Worm (Caenorhabditis elegans) whole organism, L4 larva: ENCODE results near the gene T23F11.2.

ENCODE experiments used
- D1046.2 ChIP-seq: fragments of 200-800 bp; sonication (Bioruptor generic); IDR thresholded peaks from 2 replicates; pipeline ENCODE4 v1.3.6; 2022; ENCODE audit warnings: missing genetic modification characterization, missing compliant biosample characterization
- R02D3.7 ChIP-seq: fragments of 150-350 bp; sonication (generic microtip); optimal IDR thresholded peaks from 3 replicates; lab custom pipeline; 2014; ENCODE audit warnings: missing biosample characterization, missing genetic modification characterization
- dmd-9 ChIP-seq: fragments of 200-800 bp; sonication (Bioruptor generic); IDR thresholded peaks from 2 replicates; pipeline ENCODE4 v1.3.6; 2022; ENCODE audit warnings: missing genetic modification reagents, missing genetic modification characterization, missing compliant biosample characterization
- fos-1 ChIP-seq: fragments of 150-350 bp; optimal IDR thresholded peaks from 2 replicates; lab custom pipeline; 2014; ENCODE audit warnings: missing biosample characterization, missing genetic modification characterization
- lsy-2 ChIP-seq, 2 experiments: fragments of 150-350 bp in 1 of 2; sonication (generic microtip) in 1 of 2; optimal IDR thresholded peaks; 2 replicates each; lab custom pipeline; 2014 to 2017; ENCODE audit warnings: missing biosample characterization in 2 of 2, missing genetic modification characterization in 2 of 2
- nhr-6 ChIP-seq: fragments of 150-350 bp; optimal IDR thresholded peaks from 2 replicates; lab custom pipeline; 2014; ENCODE audit warnings: missing biosample characterization, missing genetic modification characterization
- nhr-76 ChIP-seq: fragments of 150-350 bp; optimal IDR thresholded peaks from 2 replicates; lab custom pipeline; 2014; ENCODE audit warnings: missing biosample characterization, missing genetic modification characterization
- tag-97 ChIP-seq: fragments of 200-800 bp; sonication (Bioruptor generic); IDR thresholded peaks from 2 replicates; pipeline ENCODE4 v1.3.6; 2022; ENCODE audit warnings: missing genetic modification characterization, missing compliant biosample characterization

- TF ChIP-seq nhr-76, result no peak
- TF ChIP-seq D1046.2, result no peak
- no peak for TF ChIP-seq tag-97 (GFP tag; lab: Robert Waterston, UW)
- TF ChIP-seq lsy-2 (tag; optimal IDR thresholded peaks at IDR 0.05; lab: Kevin White, UChicago), result no peak
- TF ChIP-seq R02D3.7, result no peak
- no peak for TF ChIP-seq nhr-6 (tag; lab: Kevin White, UChicago)
- no peak for TF ChIP-seq dmd-9
- no peak for TF ChIP-seq fos-1 (tag; lab: Kevin White, UChicago)
Measured at ce11 chrIII:4668073-4668472, 12.8 kb upstream of the T23F11.2 start.
